Fruit fly (Drosophila melanogaster) whole organism, embryonic: ENCODE data around the gene bwa.

ENCODE experiments used
- CG10274 ChIP-seq: fragments of 200-800 bp; sonication (Bioruptor generic); optimal IDR thresholded peaks from 3 replicates; lab custom pipeline; 2017; ENCODE audit warnings: missing biosample characterization, mild to moderate bottlenecking, missing genetic modification characterization
- CG11695 ChIP-seq: fragments of 200-800 bp; sonication (Bioruptor generic); IDR thresholded peaks from 3 replicates; pipeline ENCODE4 v1.3.6; 2022; ENCODE audit warnings: missing biosample characterization, missing genetic modification characterization
- CG2678 ChIP-seq: fragments of 200-800 bp; sonication (Bioruptor generic); optimal IDR thresholded peaks from 3 replicates; lab custom pipeline; 2019; ENCODE audit warnings: missing biosample characterization, mild to moderate bottlenecking, missing genetic modification characterization, moderate library complexity
- CG8924 ChIP-seq: fragments of 200-800 bp; optimal IDR thresholded peaks from 3 replicates; lab custom pipeline; 2019; ENCODE audit warnings: missing biosample characterization, mild to moderate bottlenecking, missing genetic modification characterization, moderate library complexity
- Oli ChIP-seq: fragments of 200-800 bp; sonication (Bioruptor generic); optimal IDR thresholded peaks from 2 replicates; lab custom pipeline; 2018; ENCODE audit warnings: missing biosample characterization, mild to moderate bottlenecking, missing genetic modification characterization, moderate library complexity
- PHDP ChIP-seq: fragments of 200-800 bp; sonication (Bioruptor generic); optimal IDR thresholded peaks from 3 replicates; lab custom pipeline; 2018; ENCODE audit warnings: missing biosample characterization, mild to moderate bottlenecking, missing genetic modification characterization, moderate library complexity
- gt ChIP-seq: fragments of 200-800 bp; sonication (Bioruptor generic); IDR thresholded peaks from 2 replicates; pipeline ENCODE4 v1.3.6; 2022; ENCODE audit warnings: missing biosample characterization, missing genetic modification characterization
- inv ChIP-seq: fragments of 200-800 bp; sonication (Bioruptor generic); IDR thresholded peaks from 2 replicates; pipeline ENCODE4 v1.3.6; 2022; ENCODE audit warnings: missing biosample characterization, missing genetic modification characterization; ENCODE audit not compliant: partially characterized antibody
- nmo ChIP-seq: fragments of 200-800 bp; sonication (Bioruptor generic); optimal IDR thresholded peaks from 2 replicates; lab custom pipeline; 2018; ENCODE audit warnings: missing biosample characterization, mild to moderate bottlenecking, missing genetic modification characterization, moderate library complexity
- psq ChIP-seq: fragments of 200-800 bp; sonication (Bioruptor generic); optimal IDR thresholded peaks from 2 replicates; lab custom pipeline; 2017; ENCODE audit warnings: missing biosample characterization, missing genetic modification characterization
- trh ChIP-seq: fragments of 200-800 bp; sonication (Bioruptor generic); optimal IDR thresholded peaks from 2 replicates; lab custom pipeline; 2016; ENCODE audit warnings: missing biosample characterization, missing genetic modification characterization
- vfl ChIP-seq: fragments of 200-800 bp; sonication (Bioruptor generic); optimal IDR thresholded peaks from 2 replicates; lab custom pipeline; 2016; ENCODE audit warnings: missing biosample characterization, missing genetic modification characterization
- yki ChIP-seq: fragments of >200 bp; optimal IDR thresholded peaks from 3 replicates; lab custom pipeline; 2018

DNA sequence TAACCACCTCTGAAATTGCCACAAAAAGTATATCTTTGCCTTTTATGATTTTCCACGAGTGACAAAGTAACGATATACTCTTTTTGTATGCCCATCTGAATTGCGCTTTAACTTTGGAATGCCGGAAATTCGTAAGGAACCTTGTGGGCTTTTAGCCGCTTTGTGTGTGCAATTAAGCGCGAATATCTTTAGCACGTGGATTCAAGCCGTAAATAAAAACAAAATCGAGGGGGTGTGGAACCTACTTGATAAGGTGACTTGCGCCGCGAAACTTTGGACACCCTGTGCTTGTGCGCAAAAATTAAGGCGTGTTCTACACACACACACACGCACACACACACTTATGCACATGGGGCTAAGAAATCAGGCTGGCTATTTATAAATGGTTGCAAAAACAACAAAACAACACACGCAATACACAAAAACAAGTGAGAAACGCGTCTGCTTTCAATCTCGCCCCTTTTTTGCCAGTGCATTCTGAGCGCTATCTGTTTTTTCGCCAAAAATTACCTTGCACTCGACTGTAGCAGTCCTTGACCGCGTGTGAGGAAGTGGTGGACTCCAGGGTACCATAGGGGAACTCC is 18.0 kb downstream of the bwa start:
- TF ChIP-seq Oli (tag; lab: Kevin White, UChicago): no peak
- no peak for TF ChIP-seq CG10274 (GFP tag; lab: Kevin White, UChicago)
- TF ChIP-seq nmo (GFP tag; lab: Kevin White, UChicago): no peak
- no peak for TF ChIP-seq CG2678
- TF ChIP-seq vfl (GFP tag; lab: Kevin White, UChicago): no peak
- TF ChIP-seq PHDP (tag; lab: Kevin White, UChicago): no peak
- TF ChIP-seq psq (GFP tag; lab: Kevin White, UChicago): no peak
- no peak for TF ChIP-seq CG8924
- TF ChIP-seq CG11695 (GFP tag; lab: Robert Waterston, UW): no peak
- TF ChIP-seq yki (lab: Kevin White, UChicago): no peak
- no peak for TF ChIP-seq gt (GFP tag; lab: Robert Waterston, UW)
- no peak for TF ChIP-seq trh (GFP tag; lab: Kevin White, UChicago)
- TF ChIP-seq inv (GFP tag; lab: Robert Waterston, UW): no peak
